Worm (Caenorhabditis elegans) whole organism, L1 larva: ENCODE data around the gene C06E2.9.
A peak's percentile ranks its signal among the peaks of the same experiment; 100 is the strongest.

Experiments used
- C16A3.4 ChIP-seq: fragments of 150-350 bp; optimal IDR thresholded peaks from 2 replicates; lab custom pipeline; 2014; ENCODE audit warnings: missing biosample characterization, missing genetic modification characterization
- C34B4.2 ChIP-seq: sonication (generic microtip); optimal IDR thresholded peaks from 2 replicates; lab custom pipeline; 2017; ENCODE audit warnings: mild to moderate bottlenecking, missing genetic modification characterization, missing compliant biosample characterization
- F16B12.6 ChIP-seq: fragments of 150-350 bp; optimal IDR thresholded peaks from 2 replicates; lab custom pipeline; 2014; ENCODE audit warnings: missing biosample characterization, missing genetic modification characterization
- aha-1 ChIP-seq: fragments of 150-350 bp; optimal IDR thresholded peaks from 2 replicates; lab custom pipeline; 2014; ENCODE audit warnings: missing biosample characterization, missing genetic modification characterization
- blmp-1 ChIP-seq: fragments of 150-350 bp; optimal IDR thresholded peaks from 2 replicates; lab custom pipeline; 2014; ENCODE audit warnings: missing biosample characterization, missing genetic modification characterization
- ceh-63 ChIP-seq: fragments of 200-800 bp; sonication (Bioruptor generic); optimal IDR thresholded peaks from 2 replicates; lab custom pipeline; 2018; ENCODE audit warnings: mild to moderate bottlenecking, missing genetic modification characterization, missing compliant biosample characterization
- ceh-8 ChIP-seq: fragments of 200-800 bp; sonication (Bioruptor generic); optimal IDR thresholded peaks from 2 replicates; lab custom pipeline; 2018; ENCODE audit warnings: mild to moderate bottlenecking, missing genetic modification characterization, moderate library complexity, missing compliant biosample characterization
- ceh-82 ChIP-seq, 3 experiments: fragments of 150-350 bp in 1 of 3; sonication (generic microtip) in 2 of 3; optimal IDR thresholded peaks; 2 replicates each; lab custom pipeline; 2014 to 2017; ENCODE audit warnings: missing biosample characterization in 3 of 3, missing genetic modification characterization in 3 of 3
- ceh-88 ChIP-seq: fragments of 200-800 bp; sonication (Bioruptor generic); IDR thresholded peaks from 2 replicates; pipeline ENCODE4 v1.3.6; 2022; ENCODE audit warnings: missing genetic modification characterization, missing compliant biosample characterization
- efl-3 ChIP-seq: fragments of 200-800 bp; sonication (Bioruptor generic); optimal IDR thresholded peaks from 2 replicates; lab custom pipeline; 2018; ENCODE audit warnings: mild to moderate bottlenecking, missing genetic modification characterization, missing compliant biosample characterization
- egl-13 ChIP-seq: sonication (generic microtip); optimal IDR thresholded peaks from 2 replicates; lab custom pipeline; 2016; ENCODE audit warnings: missing genotype, missing genetic modification reagents, missing genetic modification characterization, missing compliant biosample characterization
- egl-27 ChIP-seq, 2 experiments: fragments of 150-350 bp in 1 of 2; sonication (generic microtip); optimal IDR thresholded peaks; 3 replicates each; lab custom pipeline; 2017 to 2018; ENCODE audit warnings: missing biosample characterization in 2 of 2, missing genetic modification characterization in 2 of 2, missing genetic modification reagents in 2 of 2
- elt-2 ChIP-seq: sonication (generic microtip); optimal IDR thresholded peaks from 2 replicates; lab custom pipeline; 2016; ENCODE audit warnings: missing genetic modification characterization, mild to moderate bottlenecking, inconsistent platforms, missing compliant biosample characterization, missing genetic modification reagents
- grh-1 ChIP-seq: fragments of 200-800 bp; sonication (Bioruptor generic); IDR thresholded peaks from 2 replicates; pipeline ENCODE4 v1.3.6; 2022; ENCODE audit warnings: missing genetic modification reagents, missing genetic modification characterization, missing compliant biosample characterization
- hlh-17 ChIP-seq: fragments of 200-800 bp; sonication (Bioruptor generic); optimal IDR thresholded peaks from 2 replicates; lab custom pipeline; 2018; ENCODE audit warnings: missing genetic modification characterization, mild to moderate bottlenecking, missing compliant biosample characterization, moderate library complexity, borderline replicate concordance
- jun-1 ChIP-seq: fragments of 150-350 bp; optimal IDR thresholded peaks from 2 replicates; lab custom pipeline; 2014; ENCODE audit warnings: missing biosample characterization, missing genetic modification reagents, missing genetic modification characterization
- lin-14 ChIP-seq: fragments of 200-800 bp; sonication (Bioruptor generic); optimal IDR thresholded peaks from 2 replicates; lab custom pipeline; 2018; ENCODE audit warnings: mild to moderate bottlenecking, missing genetic modification characterization, moderate library complexity, missing compliant biosample characterization
- lin-35 ChIP-seq, 2 experiments: fragments of 150-350 bp; optimal IDR thresholded peaks; 2 replicates each; lab custom pipeline; 2014; ENCODE audit warnings: missing biosample characterization in 2 of 2, missing genetic modification characterization in 2 of 2, missing genetic modification reagents in 2 of 2
- mdl-1 ChIP-seq, 2 experiments: fragments of 150-350 bp; optimal IDR thresholded peaks; 2 replicates each; lab custom pipeline; 2014 to 2017; ENCODE audit warnings: missing biosample characterization in 2 of 2, missing genetic modification characterization in 2 of 2, inconsistent platforms in 1 of 2
- nhr-20 ChIP-seq: sonication (generic microtip); optimal IDR thresholded peaks from 2 replicates; lab custom pipeline; 2016; ENCODE audit warnings: mild to moderate bottlenecking, missing genetic modification characterization, missing compliant biosample characterization
- nhr-237 ChIP-seq: fragments of 150-350 bp; optimal IDR thresholded peaks from 2 replicates; lab custom pipeline; 2014; ENCODE audit warnings: missing biosample characterization, missing genetic modification characterization
- nhr-28 ChIP-seq: fragments of 150-350 bp; optimal IDR thresholded peaks from 2 replicates; lab custom pipeline; 2014; ENCODE audit warnings: missing biosample characterization, missing genetic modification characterization
- nhr-47 ChIP-seq: sonication (generic microtip); optimal IDR thresholded peaks from 2 replicates; lab custom pipeline; 2016; ENCODE audit warnings: mild to moderate bottlenecking, missing genetic modification characterization, moderate library complexity, missing compliant biosample characterization
- nhr-71 ChIP-seq: sonication (generic microtip); optimal IDR thresholded peaks from 2 replicates; lab custom pipeline; 2016; ENCODE audit warnings: mild to moderate bottlenecking, missing genetic modification characterization, moderate library complexity, missing compliant biosample characterization
- nhr-76 ChIP-seq: sonication (generic microtip); optimal IDR thresholded peaks from 2 replicates; lab custom pipeline; 2017; ENCODE audit warnings: missing biosample characterization, missing genetic modification characterization
- nhr-77 ChIP-seq: fragments of 150-350 bp; optimal IDR thresholded peaks from 2 replicates; lab custom pipeline; 2014; ENCODE audit warnings: missing biosample characterization, missing genetic modification characterization
- nhr-84 ChIP-seq: sonication (generic microtip); optimal IDR thresholded peaks from 2 replicates; lab custom pipeline; 2017; ENCODE audit warnings: missing biosample characterization, missing genetic modification characterization
- nhr-85 ChIP-seq: sonication (generic microtip); peaks from one replicate; lab custom pipeline; 2016; ENCODE audit warnings: missing genetic modification characterization, inconsistent platforms, missing compliant biosample characterization
- nhr-90 ChIP-seq: sonication (generic microtip); optimal IDR thresholded peaks from 2 replicates; lab custom pipeline; 2016; ENCODE audit warnings: mild to moderate bottlenecking, missing genetic modification characterization, missing compliant biosample characterization; ENCODE audit not compliant: poor library complexity
- pag-3 ChIP-seq: sonication (generic microtip); optimal IDR thresholded peaks from 2 replicates; lab custom pipeline; 2017; ENCODE audit warnings: missing genetic modification characterization, mild to moderate bottlenecking, missing compliant biosample characterization, antibody characterized with exemption, borderline replicate concordance; ENCODE audit not compliant: insufficient read depth
- snpc-4 ChIP-seq: fragments of 150-350 bp; optimal IDR thresholded peaks from 2 replicates; lab custom pipeline; 2014; ENCODE audit warnings: missing biosample characterization, missing genetic modification characterization
- sup-37 ChIP-seq: fragments of 200-800 bp; sonication (Bioruptor generic); optimal IDR thresholded peaks from 2 replicates; lab custom pipeline; 2018; ENCODE audit warnings: mild to moderate bottlenecking, missing genetic modification characterization, missing compliant biosample characterization
- tbx-2 ChIP-seq: sonication (generic microtip); optimal IDR thresholded peaks from 2 replicates; lab custom pipeline; 2016; ENCODE audit warnings: missing genetic modification characterization, missing compliant biosample characterization
- unc-130 ChIP-seq: fragments of 150-350 bp; optimal IDR thresholded peaks from 2 replicates; lab custom pipeline; 2017; ENCODE audit warnings: missing biosample characterization, missing genetic modification characterization, inconsistent platforms
- unc-98 ChIP-seq: fragments of 200-800 bp; sonication (Bioruptor generic); IDR thresholded peaks from 2 replicates; pipeline ENCODE4 v1.3.6; 2022; ENCODE audit warnings: missing genetic modification characterization, missing compliant biosample characterization
- vab-15 ChIP-seq: sonication (generic microtip); optimal IDR thresholded peaks from 2 replicates; lab custom pipeline; 2017; ENCODE audit warnings: missing genotype, mild to moderate bottlenecking, missing genetic modification characterization, missing compliant biosample characterization

C06E2.9 gene

ce11 chrX:8846447-8847237 is 14.4 kb upstream of the C06E2.9 start, which contains the start of gene C28G1.10:
Gene C28G1.10 (plus strand): TSS chrX:8847122.
- no peak for TF ChIP-seq C34B4.2 (tag; lab: Kevin White, UChicago)
- no peak for TF ChIP-seq lin-14 (GFP tag; lab: Kevin White, UChicago)
- TF ChIP-seq egl-27 (tag; optimal IDR thresholded peaks at IDR 0.05; lab: Kevin White, UChicago): no peak
- no peak for TF ChIP-seq ceh-88
- peak; percentile 76 for TF ChIP-seq elt-2
- no peak for TF ChIP-seq ceh-8 (GFP tag; lab: Kevin White, UChicago)
- no peak for TF ChIP-seq nhr-20 (tag; lab: Kevin White, UChicago)
- no peak for TF ChIP-seq efl-3 (GFP tag; lab: Kevin White, UChicago)
- peak in 1 of 2 experiments; percentile 17 for TF ChIP-seq lin-35 (GFP tag; optimal IDR thresholded peaks at IDR 0.05; lab: Kevin White, UChicago)
- TF ChIP-seq egl-13 (tag; lab: Kevin White, UChicago): no peak
- TF ChIP-seq ceh-82 (tag; optimal IDR thresholded peaks at IDR 0.05; lab: Kevin White, UChicago): no peak
- no peak for TF ChIP-seq grh-1

DNA sequence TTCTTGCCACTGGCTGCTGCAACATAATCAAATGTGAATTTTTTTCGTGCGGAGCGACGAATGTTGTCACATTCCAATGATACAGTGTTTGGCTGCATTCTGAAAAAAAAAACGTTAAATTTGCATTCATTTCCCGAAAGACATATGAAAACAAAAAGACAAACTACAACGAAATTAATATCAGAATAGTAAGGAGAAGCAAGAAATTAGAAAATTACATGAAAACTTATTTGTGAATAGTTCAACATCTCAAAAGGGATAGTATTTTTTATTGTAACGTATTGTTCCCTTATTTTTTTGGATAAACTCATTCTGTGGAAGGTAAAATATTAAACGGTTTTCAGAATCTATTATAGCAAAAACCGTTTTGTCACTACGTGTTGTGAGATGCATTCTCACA is 7.5 kb upstream of the C06E2.9 start, which contains the start of gene sprp-4:
TSS of gene sprp-4 (minus strand) at position 101 of the 400 bp plus-strand sequence.
- TF ChIP-seq nhr-28 (tag; lab: Kevin White, UChicago) (no peak), nhr-237 (no peak), nhr-47 (no peak), pag-3 (tag; lab: Kevin White, UChicago) (no peak), nhr-71 (no peak), egl-27 (tag; optimal IDR thresholded peaks at IDR 0.05; lab: Kevin White, UChicago) (no peak), C16A3.4 (no peak), snpc-4 (tag; lab: Kevin White, UChicago) (no peak), hlh-17 (GFP tag; lab: Kevin White, UChicago) (no peak), vab-15 (tag; lab: Kevin White, UChicago) (no peak), unc-98 (GFP tag; lab: Robert Waterston, UW) (no peak)

DNA sequence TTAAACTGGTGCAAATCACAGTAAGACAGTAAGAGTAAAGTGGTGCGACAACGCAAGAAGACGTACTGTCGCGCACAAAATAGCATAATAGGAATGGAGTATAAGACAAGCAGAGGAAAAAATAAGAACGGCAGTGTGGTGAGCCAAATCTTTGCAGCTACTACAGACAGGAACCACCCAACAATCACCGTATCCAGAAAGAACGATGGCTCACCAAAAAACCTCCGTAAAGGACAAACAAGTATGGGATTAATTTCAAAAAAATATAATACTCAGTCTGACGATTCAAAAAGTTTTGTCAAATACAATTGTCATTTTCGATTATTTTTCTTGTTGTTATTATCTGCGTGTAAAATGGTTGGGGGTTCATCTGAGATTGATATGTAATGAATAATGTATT is 6.6 kb upstream of the C06E2.9 start:
- no peak for TF ChIP-seq nhr-85 (tag; lab: Kevin White, UChicago)
- no peak for TF ChIP-seq unc-130 (tag; lab: Kevin White, UChicago)
- no peak for TF ChIP-seq jun-1 (tag; lab: Kevin White, UChicago)
- no peak for TF ChIP-seq mdl-1 (tag; optimal IDR thresholded peaks at IDR 0.05; lab: Kevin White, UChicago)
- no peak for TF ChIP-seq lin-35 (GFP tag; optimal IDR thresholded peaks at IDR 0.05; lab: Kevin White, UChicago)
- no peak for TF ChIP-seq unc-98 (GFP tag; lab: Robert Waterston, UW)
- TF ChIP-seq pag-3 (tag; lab: Kevin White, UChicago): no peak
- no peak for TF ChIP-seq tbx-2 (tag; lab: Kevin White, UChicago)
- TF ChIP-seq aha-1 (tag; lab: Kevin White, UChicago): no peak
- no peak for TF ChIP-seq blmp-1 (tag; lab: Kevin White, UChicago)
- no peak for TF ChIP-seq ceh-63 (GFP tag; lab: Kevin White, UChicago)
- no peak for TF ChIP-seq nhr-90 (tag; lab: Kevin White, UChicago)
- TF ChIP-seq F16B12.6 (tag; lab: Kevin White, UChicago): no peak
- no peak for TF ChIP-seq elt-2
- TF ChIP-seq nhr-71: no peak

DNA sequence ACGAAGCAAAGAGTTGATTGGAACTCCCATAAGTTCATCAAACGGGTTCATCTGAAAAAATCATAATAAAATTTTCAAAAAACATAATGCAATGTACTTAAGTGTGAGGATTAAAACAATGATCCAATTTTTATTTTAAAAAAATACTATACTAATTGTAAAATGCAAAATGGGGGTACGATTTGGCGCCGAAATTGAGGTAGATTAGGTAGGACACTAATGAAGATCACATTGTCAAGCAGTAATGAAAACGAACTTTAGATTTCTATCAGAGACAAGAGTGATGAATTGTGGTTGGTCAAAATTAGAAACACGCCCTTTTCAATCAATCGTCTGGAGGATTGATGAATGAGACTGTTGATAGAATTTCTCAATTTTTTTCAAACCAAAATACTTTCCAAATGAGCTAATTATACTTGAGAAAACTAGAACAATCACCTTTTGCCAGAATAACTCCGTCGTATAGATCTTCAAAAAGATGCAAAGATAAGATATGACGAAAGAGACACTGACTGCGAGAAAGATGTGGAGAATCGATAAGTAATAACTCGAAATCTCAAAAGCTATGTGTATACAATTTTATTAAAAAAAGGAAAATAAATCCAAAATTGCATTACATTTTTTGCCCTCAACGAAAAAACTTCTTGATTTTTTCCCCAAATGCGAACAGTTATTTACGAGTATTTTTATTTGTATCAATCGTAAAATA is 3.0 kb upstream of the C06E2.9 start, which contains the start of gene C06E2.5:
TSS of gene C06E2.5 (minus strand) at position 51 of the 709 bp plus-strand sequence.
- TF ChIP-seq aha-1 (tag; lab: Kevin White, UChicago): no peak
- no peak for TF ChIP-seq nhr-76 (tag; lab: Kevin White, UChicago)
- peak; percentile 33 for TF ChIP-seq lin-14 (GFP tag; lab: Kevin White, UChicago)
- no peak for TF ChIP-seq nhr-84
- no peak for TF ChIP-seq sup-37 (GFP tag; lab: Kevin White, UChicago)
- peak; percentile 80 for TF ChIP-seq nhr-85 (tag; lab: Kevin White, UChicago)
- TF ChIP-seq nhr-77 (tag; lab: Kevin White, UChicago): no peak
